Fruit fly (Drosophila melanogaster) whole organism, wandering third instar larva: ENCODE results near the gene Ir25a.
A peak's percentile ranks its signal among the peaks of the same experiment; 100 is the strongest.

ENCODE experiments used
- Abd-B ChIP-seq: fragments of >200 bp; optimal IDR thresholded peaks from 2 replicates; lab custom pipeline; 2017; ENCODE audit warnings: missing biosample characterization, missing genetic modification characterization
- CG32264 ChIP-seq: fragments of 200-800 bp; sonication (Bioruptor generic); optimal IDR thresholded peaks from 2 replicates; lab custom pipeline; 2016; ENCODE audit warnings: missing biosample characterization, missing genetic modification characterization
- CG9705 ChIP-seq: fragments of 200-800 bp; sonication (Bioruptor generic); optimal IDR thresholded peaks from 2 replicates; lab custom pipeline; 2018; ENCODE audit warnings: missing biosample characterization, mild to moderate bottlenecking, missing genetic modification characterization
- CrebA ChIP-seq: fragments of 200-800 bp; sonication (Bioruptor generic); optimal IDR thresholded peaks from 2 replicates; lab custom pipeline; 2016; ENCODE audit warnings: missing biosample characterization, mild to moderate bottlenecking, missing genetic modification characterization, borderline replicate concordance
- Dfd ChIP-seq: fragments of >200 bp; optimal IDR thresholded peaks from 2 replicates; lab custom pipeline; 2017; ENCODE audit warnings: missing biosample characterization, missing genetic modification characterization
- Dif ChIP-seq: fragments of 200-275, 200-300 bp; sonication (Bioruptor generic); optimal IDR thresholded peaks from 2 replicates; lab custom pipeline; 2018; ENCODE audit warnings: missing biosample characterization, missing genetic modification characterization; ENCODE audit not compliant: partially characterized antibody
- GATAd ChIP-seq: sonication (Bioruptor generic); optimal IDR thresholded peaks from 2 replicates; lab custom pipeline; 2016; ENCODE audit warnings: missing biosample characterization, missing genetic modification characterization
- HLH106 ChIP-seq: fragments of 200-800 bp; optimal IDR thresholded peaks from 3 replicates; lab custom pipeline; 2019; ENCODE audit warnings: missing biosample characterization, mild to moderate bottlenecking, missing genetic modification characterization, moderate library complexity
- Hnf4 ChIP-seq: fragments of 200-800 bp; sonication (Bioruptor generic); optimal IDR thresholded peaks from 2 replicates; lab custom pipeline; 2016; ENCODE audit warnings: missing biosample characterization, mild to moderate bottlenecking, missing genetic modification characterization
- Hr78 ChIP-seq: fragments of >200 bp; optimal IDR thresholded peaks from 2 replicates; lab custom pipeline; 2017; ENCODE audit warnings: missing biosample characterization, missing genetic modification characterization
- Hr83 ChIP-seq: fragments of 200-300 bp; sonication (Bioruptor generic); optimal IDR thresholded peaks from 2 replicates; lab custom pipeline; 2016; ENCODE audit warnings: missing biosample characterization, mild to moderate bottlenecking, missing genetic modification characterization, moderate library complexity; ENCODE audit not compliant: poor library complexity, severe bottlenecking
- Jra ChIP-seq: sonication (Bioruptor generic); optimal IDR thresholded peaks from 2 replicates; lab custom pipeline; 2016; ENCODE audit warnings: missing biosample characterization, missing genetic modification characterization
- Mio ChIP-seq: sonication (Bioruptor generic); optimal IDR thresholded peaks from 2 replicates; lab custom pipeline; 2016; ENCODE audit warnings: missing biosample characterization, missing genetic modification characterization
- Myc ChIP-seq: fragments of >200 bp; optimal IDR thresholded peaks from 2 replicates; lab custom pipeline; 2017
- N ChIP-seq: fragments of >200 bp; optimal IDR thresholded peaks from 2 replicates; lab custom pipeline; 2018; ENCODE audit warnings: missing biosample characterization, missing external identifiers, missing genetic modification characterization
- OdsH ChIP-seq: fragments of 200-800 bp; sonication (Bioruptor generic); optimal IDR thresholded peaks from 2 replicates; lab custom pipeline; 2016; ENCODE audit warnings: missing biosample characterization, mild to moderate bottlenecking, missing genetic modification characterization
- Rel ChIP-seq, 2 experiments: fragments of 200-800 bp; sonication (Bioruptor generic) in 1 of 2; optimal IDR thresholded peaks; 2 replicates in 1 of 2; 3 replicates in 1 of 2; lab custom pipeline; 2016 to 2019; ENCODE audit warnings: mild to moderate bottlenecking in 2 of 2, missing biosample characterization in 2 of 2, missing genetic modification characterization in 2 of 2, moderate library complexity in 1 of 2
- Sp1 ChIP-seq: fragments of 200-800 bp; sonication (Bioruptor generic); optimal IDR thresholded peaks from 3 replicates; lab custom pipeline; 2019; ENCODE audit warnings: missing biosample characterization, mild to moderate bottlenecking, missing genetic modification characterization, moderate library complexity
- Vsx2 ChIP-seq: fragments of 200-300, 225-300 bp; sonication (Bioruptor generic); optimal IDR thresholded peaks from 2 replicates; lab custom pipeline; 2018; ENCODE audit warnings: missing biosample characterization, missing genetic modification characterization; ENCODE audit not compliant: partially characterized antibody
- br ChIP-seq: fragments of 200-800 bp; sonication (Bioruptor generic); optimal IDR thresholded peaks from 2 replicates; lab custom pipeline; 2016; ENCODE audit warnings: missing biosample characterization, missing genetic modification characterization
- brk ChIP-seq: fragments of 200-800 bp; sonication (Bioruptor generic); optimal IDR thresholded peaks from 2 replicates; lab custom pipeline; 2016; ENCODE audit warnings: missing biosample characterization, mild to moderate bottlenecking, missing genetic modification characterization
- dl ChIP-seq, 2 experiments: fragments of 175-275, 200-275 bp in 1 of 2; fragments of 200-275 bp in 1 of 2; sonication (Bioruptor generic); optimal IDR thresholded peaks; lab custom pipeline; 2018; ENCODE audit warnings: mild to moderate bottlenecking in 2 of 2, missing biosample characterization in 2 of 2, missing genetic modification characterization in 2 of 2, moderate library complexity in 2 of 2; ENCODE audit not compliant: partially characterized antibody in 2 of 2, insufficient read depth in 1 of 2
- dmrt93B ChIP-seq: fragments of 200-800 bp; sonication (Bioruptor generic); optimal IDR thresholded peaks from 2 replicates; lab custom pipeline; 2018; ENCODE audit warnings: missing biosample characterization, mild to moderate bottlenecking, missing genetic modification characterization
- dsf ChIP-seq: sonication (Bioruptor generic); optimal IDR thresholded peaks from 2 replicates; lab custom pipeline; 2016; ENCODE audit warnings: missing biosample characterization, missing genetic modification characterization, borderline replicate concordance
- ey ChIP-seq: fragments of 200-800 bp; sonication (Bioruptor generic); optimal IDR thresholded peaks from 2 replicates; lab custom pipeline; 2016; ENCODE audit warnings: missing biosample characterization, missing genetic modification characterization
- foxo ChIP-seq, 2 experiments: fragments of 200-800 bp; sonication (Bioruptor generic); optimal IDR thresholded peaks; 2 replicates in 1 of 2; 3 replicates in 1 of 2; lab custom pipeline; 2016 to 2017; ENCODE audit warnings: missing biosample characterization in 2 of 2, missing genetic modification characterization in 2 of 2
- fru ChIP-seq: fragments of 200-800 bp; sonication (Bioruptor generic); optimal IDR thresholded peaks from 3 replicates; lab custom pipeline; 2016; ENCODE audit warnings: missing biosample characterization, mild to moderate bottlenecking, missing genetic modification characterization
- h ChIP-seq: fragments of 200-800 bp; sonication (Bioruptor generic); optimal IDR thresholded peaks from 3 replicates; lab custom pipeline; 2016; ENCODE audit warnings: missing biosample characterization, mild to moderate bottlenecking, missing genetic modification characterization
- jim ChIP-seq: fragments of 175-275, 200-325 bp; sonication (Bioruptor generic); optimal IDR thresholded peaks from 2 replicates; lab custom pipeline; 2016; ENCODE audit warnings: missing biosample characterization, mild to moderate bottlenecking, missing genetic modification characterization
- lola ChIP-seq: fragments of >200 bp; optimal IDR thresholded peaks from 2 replicates; lab custom pipeline; 2017; ENCODE audit warnings: missing biosample characterization, missing genetic modification characterization
- pan ChIP-seq: fragments of >200 bp; optimal IDR thresholded peaks from 2 replicates; lab custom pipeline; 2017
- psq ChIP-seq: fragments of 200-800 bp; sonication (Bioruptor generic); optimal IDR thresholded peaks from 3 replicates; lab custom pipeline; 2017; ENCODE audit warnings: missing biosample characterization, mild to moderate bottlenecking, missing genetic modification characterization, moderate library complexity
- rgr ChIP-seq: fragments of 200-800 bp; sonication (Bioruptor generic); optimal IDR thresholded peaks from 3 replicates; lab custom pipeline; 2016; ENCODE audit warnings: missing biosample characterization, mild to moderate bottlenecking, missing genetic modification characterization
- sage ChIP-seq: fragments of 200-800 bp; sonication (Bioruptor generic); optimal IDR thresholded peaks from 2 replicates; lab custom pipeline; 2016; ENCODE audit warnings: missing biosample characterization, mild to moderate bottlenecking, missing genetic modification characterization
- sv ChIP-seq: fragments of 200-800 bp; sonication (Bioruptor generic); optimal IDR thresholded peaks from 3 replicates; lab custom pipeline; 2016; ENCODE audit warnings: missing biosample characterization, missing genetic modification characterization
- tai ChIP-seq: sonication (Bioruptor generic); optimal IDR thresholded peaks from 2 replicates; lab custom pipeline; 2016; ENCODE audit warnings: missing biosample characterization, missing genetic modification characterization
- usp ChIP-seq: fragments of >200 bp; optimal IDR thresholded peaks from 2 replicates; lab custom pipeline; 2017; ENCODE audit warnings: missing biosample characterization, missing genetic modification characterization
- woc ChIP-seq: sonication (Bioruptor generic); optimal IDR thresholded peaks from 2 replicates; lab custom pipeline; 2016; ENCODE audit warnings: missing biosample characterization, mild to moderate bottlenecking, missing genetic modification characterization

The Ir25a gene

dm6 chr2L:4850356-4850755, 15.3 kb upstream of the Ir25a start, which contains the start of the genes mRpS2 and Mon1:
mRpS2 (minus strand) TSS chr2L:4850419.
Mon1 (plus strand) TSS chr2L:4850641.
- TF ChIP-seq Rel (GFP tag; optimal IDR thresholded peaks at IDR 0.05; lab: Kevin White, UChicago): peak; percentile 4
- peak; percentile 69 for TF ChIP-seq Rel (tag; optimal IDR thresholded peaks at IDR 0.05; lab: Kevin White, UChicago)
- no peak for TF ChIP-seq Abd-B
- TF ChIP-seq HLH106 (tag; lab: Kevin White, UChicago): peak; percentile 97
- peak; percentile 62 for TF ChIP-seq woc (GFP tag; lab: Kevin White, UChicago)
- no peak for TF ChIP-seq brk
- TF ChIP-seq usp (GFP tag; lab: Kevin White, UChicago): no peak
- TF ChIP-seq pan (lab: Kevin White, UChicago): no peak
- TF ChIP-seq jim: peak; percentile 43
- peak; percentile 81 for TF ChIP-seq sage (GFP tag; lab: Kevin White, UChicago)
- no peak for TF ChIP-seq tai (GFP tag; lab: Kevin White, UChicago)
- TF ChIP-seq Dfd (GFP tag; lab: Kevin White, UChicago): no peak
- peak; percentile 91 for TF ChIP-seq psq (GFP tag; lab: Kevin White, UChicago)
- peak; percentile 88 for TF ChIP-seq fru (GFP tag; lab: Kevin White, UChicago)
- peak; percentile 74 for TF ChIP-seq dsf (GFP tag; lab: Kevin White, UChicago)
- peak; percentile 96 for TF ChIP-seq rgr (GFP tag; lab: Kevin White, UChicago)
- no peak for TF ChIP-seq Dif
- TF ChIP-seq Hnf4 (GFP tag; lab: Kevin White, UChicago): peak; percentile 93
- no peak for TF ChIP-seq CrebA (GFP tag; lab: Kevin White, UChicago)
- TF ChIP-seq dl (GFP tag; optimal IDR thresholded peaks at IDR 0.05; lab: Kevin White, UChicago; ENCODE audit: insufficient read depth in 1 of 2, partially characterized antibody in 2 of 2): no peak
- TF ChIP-seq Vsx2 (GFP tag; lab: Kevin White, UChicago): no peak
- peak; percentile 34 for TF ChIP-seq Myc (lab: Kevin White, UChicago)
- TF ChIP-seq br (GFP tag; lab: Kevin White, UChicago): peak; percentile 83
- no peak for TF ChIP-seq Hr78
- TF ChIP-seq foxo (GFP tag; optimal IDR thresholded peaks at IDR 0.05; lab: Kevin White, UChicago): peak in 1 of 2 experiments; percentile 96
- TF ChIP-seq h (GFP tag; lab: Kevin White, UChicago): peak; percentile 90
- TF ChIP-seq ey (GFP tag; lab: Kevin White, UChicago): peak; percentile 83
- peak; percentile 89 for TF ChIP-seq Hr83 (GFP tag; lab: Kevin White, UChicago)
- no peak for TF ChIP-seq lola (GFP tag; lab: Kevin White, UChicago)
- TF ChIP-seq Sp1: peak; percentile 93
- peak; percentile 86 for TF ChIP-seq GATAd
- TF ChIP-seq OdsH (GFP tag; lab: Kevin White, UChicago): peak; percentile 94
- TF ChIP-seq N (GFP tag; lab: Kevin White, UChicago): no peak
- TF ChIP-seq Mio: no peak
- TF ChIP-seq sv: peak; percentile 93
- TF ChIP-seq dmrt93B (GFP tag; lab: Kevin White, UChicago): peak; percentile 86
- TF ChIP-seq Jra (GFP tag; lab: Kevin White, UChicago): peak; percentile 82
- peak; percentile 66 for TF ChIP-seq CG32264 (GFP tag; lab: Kevin White, UChicago)
- peak; percentile 86 for TF ChIP-seq CG9705 (GFP tag; lab: Kevin White, UChicago)
- TF ChIP-seq, all 38 proteins: peak for 24

- TF ChIP-seq Rel (GFP tag; optimal IDR thresholded peaks at IDR 0.05; lab: Kevin White, UChicago): no peak
- TF ChIP-seq Rel (tag; optimal IDR thresholded peaks at IDR 0.05; lab: Kevin White, UChicago): peak; percentile 100
- TF ChIP-seq Vsx2 (GFP tag; lab: Kevin White, UChicago): no peak
- peak; percentile 27 for TF ChIP-seq fru (GFP tag; lab: Kevin White, UChicago)
- TF ChIP-seq CG9705 (GFP tag; lab: Kevin White, UChicago): peak; percentile 35
- TF ChIP-seq Hr78: no peak
- TF ChIP-seq woc (GFP tag; lab: Kevin White, UChicago): peak; percentile 62
- TF ChIP-seq Mio: no peak
- no peak for TF ChIP-seq Abd-B
- TF ChIP-seq ey (GFP tag; lab: Kevin White, UChicago): peak; percentile 38
- no peak for TF ChIP-seq GATAd
- TF ChIP-seq dl (GFP tag; optimal IDR thresholded peaks at IDR 0.05; lab: Kevin White, UChicago; ENCODE audit: insufficient read depth in 1 of 2, partially characterized antibody in 2 of 2): no peak
- peak; percentile 54 for TF ChIP-seq jim
- no peak for TF ChIP-seq Dif
- peak; percentile 42 for TF ChIP-seq rgr (GFP tag; lab: Kevin White, UChicago)
- no peak for TF ChIP-seq pan (lab: Kevin White, UChicago)
- no peak for TF ChIP-seq dsf (GFP tag; lab: Kevin White, UChicago)
- no peak for TF ChIP-seq OdsH (GFP tag; lab: Kevin White, UChicago)
- no peak for TF ChIP-seq brk
- TF ChIP-seq usp (GFP tag; lab: Kevin White, UChicago): no peak
- TF ChIP-seq foxo (GFP tag; optimal IDR thresholded peaks at IDR 0.05; lab: Kevin White, UChicago): peak in 1 of 2 experiments; percentile 62
- peak; percentile 41 for TF ChIP-seq Sp1
- TF ChIP-seq sage (GFP tag; lab: Kevin White, UChicago): peak; percentile 31
- no peak for TF ChIP-seq Jra (GFP tag; lab: Kevin White, UChicago)
- TF ChIP-seq tai (GFP tag; lab: Kevin White, UChicago): no peak
- no peak for TF ChIP-seq Hnf4 (GFP tag; lab: Kevin White, UChicago)
- peak; percentile 67 for TF ChIP-seq Myc (lab: Kevin White, UChicago)
- TF ChIP-seq dmrt93B (GFP tag; lab: Kevin White, UChicago): no peak
- peak; percentile 43 for TF ChIP-seq psq (GFP tag; lab: Kevin White, UChicago)
- peak; percentile 67 for TF ChIP-seq Hr83 (GFP tag; lab: Kevin White, UChicago)
- no peak for TF ChIP-seq N (GFP tag; lab: Kevin White, UChicago)
- TF ChIP-seq CG32264 (GFP tag; lab: Kevin White, UChicago): no peak
- peak; percentile 45 for TF ChIP-seq h (GFP tag; lab: Kevin White, UChicago)
- peak; percentile 2 for TF ChIP-seq br (GFP tag; lab: Kevin White, UChicago)
- peak; percentile 62 for TF ChIP-seq HLH106 (tag; lab: Kevin White, UChicago)
- TF ChIP-seq sv: peak; percentile 57
- no peak for TF ChIP-seq lola (GFP tag; lab: Kevin White, UChicago)
- TF ChIP-seq CrebA (GFP tag; lab: Kevin White, UChicago): no peak
- TF ChIP-seq Dfd (GFP tag; lab: Kevin White, UChicago): no peak
These were observed 12.2 kb upstream of the Ir25a start, which contains the start of the genes mxt and CG11927 for dm6 chr2L:4847191-4847853. mxt (minus strand) TSS chr2L:4847295. CG11927 (plus strand) TSS chr2L:4847766.
